Worm (Caenorhabditis elegans): ENCODE measurements around the gene ztf-18.
A peak's percentile ranks its signal among the peaks of the same experiment; 100 is the strongest.

ztf-18 gene

DNA sequence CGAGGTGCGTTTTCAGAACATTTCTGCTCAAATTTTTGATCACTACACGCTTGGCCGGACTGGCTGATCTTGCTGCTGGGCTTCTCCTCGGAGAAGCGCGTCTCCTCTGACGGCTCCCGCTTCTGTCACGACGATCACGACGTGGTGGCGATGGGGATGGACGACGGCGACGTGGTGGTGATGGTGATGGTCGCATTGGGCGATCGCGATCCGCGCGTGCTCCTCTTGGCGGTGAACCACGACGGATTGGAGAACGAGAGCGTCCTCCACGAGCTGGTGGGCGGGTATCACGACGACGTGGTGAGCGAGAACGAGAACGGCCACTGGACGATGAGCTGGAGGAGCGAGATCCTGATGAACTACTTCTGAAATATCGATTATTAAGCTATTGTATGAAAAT lies 42.1 kb downstream of the ztf-18 start:
- no peak for TF ChIP-seq scrt-1 (GFP tag; IDR thresholded peaks at IDR 0.05)
- no peak for TF ChIP-seq tbx-37 (GFP tag; conservative IDR thresholded peaks at IDR 0.05)
- TF ChIP-seq hmbx-1 (tag; optimal IDR thresholded peaks at IDR 0.05) = no peak
- no peak for TF ChIP-seq tbx-11 (GFP tag; IDR thresholded peaks at IDR 0.05)
- TF ChIP-seq tra-4 (tag; optimal IDR thresholded peaks at IDR 0.05) = no peak
- TF ChIP-seq F13C5.2 (tag; optimal IDR thresholded peaks at IDR 0.05) = no peak
- no peak for TF ChIP-seq ceh-36 (tag; optimal IDR thresholded peaks at IDR 0.05)
- no peak for TF ChIP-seq ama-1 (optimal IDR thresholded peaks at IDR 0.05)

DNA sequence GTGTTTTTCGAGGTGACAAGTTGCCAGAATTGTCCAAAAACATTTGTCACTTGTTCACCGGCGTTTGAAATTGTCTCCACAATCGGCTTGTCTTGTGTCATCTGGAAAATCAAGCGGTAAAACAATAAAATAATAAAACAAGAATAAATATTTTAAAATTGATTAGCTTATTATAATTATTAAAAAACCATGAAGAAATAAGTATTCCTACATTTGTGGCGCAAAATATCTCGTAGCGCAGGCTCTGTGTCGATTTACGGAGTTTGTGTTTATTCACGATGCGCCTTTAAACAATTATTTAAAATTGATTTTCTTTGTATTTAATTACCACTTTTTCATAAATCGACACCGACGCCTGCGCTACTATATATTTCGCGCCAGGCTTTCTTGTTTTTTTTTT lies 43.2 kb downstream of the ztf-18 start, which contains the start of gene moma-1:
TSS of gene moma-1 (minus strand) at position 101 of the 400 bp plus-strand sequence.
- TF ChIP-seq sea-1 (GFP tag; conservative IDR thresholded peaks at IDR 0.05) (no peak), flt-1 (GFP tag; IDR thresholded peaks at IDR 0.05) (no peak), hmg-4 (GFP tag; optimal IDR thresholded peaks at IDR 0.05) (no peak), tbx-11 (GFP tag; IDR thresholded peaks at IDR 0.05) (no peak), pes-1 (GFP tag; IDR thresholded peaks at IDR 0.05) (no peak), B0310.2 (tag; optimal IDR thresholded peaks at IDR 0.05) (no peak), scrt-1 (GFP tag; IDR thresholded peaks at IDR 0.05) (no peak)

DNA sequence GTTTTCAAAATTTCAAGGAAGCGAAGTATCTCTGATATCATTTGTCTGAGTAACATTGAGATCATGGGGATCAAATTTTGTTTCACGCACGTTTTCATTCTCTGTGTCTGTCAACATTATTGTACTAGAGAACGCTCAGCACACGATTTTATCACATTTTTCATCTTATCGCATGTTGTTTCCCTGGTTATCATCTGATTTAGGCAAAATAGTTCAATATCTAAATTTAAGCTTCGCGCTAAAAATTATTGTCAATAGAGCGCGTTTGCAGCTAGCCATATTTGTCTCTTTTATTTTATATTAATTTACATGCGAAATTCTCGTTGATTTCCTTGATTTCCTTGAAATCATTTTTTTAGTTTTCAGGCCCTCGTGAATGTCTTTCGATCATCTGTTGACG lies 50.0 kb downstream of the ztf-18 start, which contains the start of gene K02F3.2:
TSS of gene K02F3.2 (plus strand) at position 357 of the 400 bp plus-strand sequence.
- no peak for TF ChIP-seq tbx-37 (GFP tag; conservative IDR thresholded peaks at IDR 0.05)
- no peak for TF ChIP-seq ceh-13 (GFP tag; optimal IDR thresholded peaks at IDR 0.05)
- no peak for TF ChIP-seq B0310.2 (tag; optimal IDR thresholded peaks at IDR 0.05)
- TF ChIP-seq tbx-11 (GFP tag; IDR thresholded peaks at IDR 0.05) = no peak
- no peak for TF ChIP-seq hmbx-1 (tag; optimal IDR thresholded peaks at IDR 0.05)
- TF ChIP-seq hnd-1 (tag; optimal IDR thresholded peaks at IDR 0.05) = no peak
- TF ChIP-seq sea-1 (GFP tag; conservative IDR thresholded peaks at IDR 0.05) = no peak
- no peak for TF ChIP-seq aly-1 (tag; optimal IDR thresholded peaks at IDR 0.05)
- no peak for TF ChIP-seq ets-7 (tag; optimal IDR thresholded peaks at IDR 0.05)
- TF ChIP-seq F13C5.2 (tag; optimal IDR thresholded peaks at IDR 0.05) = no peak
- TF ChIP-seq hmg-4 (GFP tag; optimal IDR thresholded peaks at IDR 0.05) = no peak
- TF ChIP-seq flt-1 (GFP tag; IDR thresholded peaks at IDR 0.05) = no peak
- no peak for TF ChIP-seq scrt-1 (GFP tag; IDR thresholded peaks at IDR 0.05)

DNA sequence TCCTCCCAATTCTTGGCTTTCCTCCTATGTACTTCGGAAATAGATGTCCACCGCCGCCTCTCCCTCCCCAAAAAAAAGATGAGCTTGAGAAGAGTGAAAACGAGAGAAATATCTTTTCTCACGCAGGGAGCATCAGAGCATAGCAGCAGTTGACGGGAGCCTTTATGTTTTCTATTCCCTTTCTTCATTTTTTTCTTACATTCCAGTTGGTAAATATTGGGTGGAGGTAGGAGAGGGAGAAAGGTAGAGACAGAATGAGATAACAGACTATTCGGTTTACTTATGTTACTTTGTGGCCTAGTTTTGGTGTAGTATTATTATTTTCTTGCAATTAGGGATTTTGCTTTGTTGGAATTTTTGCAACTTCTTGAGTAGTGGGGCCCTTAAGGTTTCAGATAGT lies 50.9 kb downstream of the ztf-18 start:
- TF ChIP-seq F13C5.2 (tag; optimal IDR thresholded peaks at IDR 0.05) (no peak), scrt-1 (GFP tag; IDR thresholded peaks at IDR 0.05) (no peak), aly-1 (tag; optimal IDR thresholded peaks at IDR 0.05) (no peak), B0310.2 (tag; optimal IDR thresholded peaks at IDR 0.05) (no peak), ets-7 (tag; optimal IDR thresholded peaks at IDR 0.05) (no peak), pes-1 (GFP tag; IDR thresholded peaks at IDR 0.05) (no peak), ama-1 (optimal IDR thresholded peaks at IDR 0.05) (no peak), flt-1 (GFP tag; IDR thresholded peaks at IDR 0.05) (no peak), tra-4 (tag; optimal IDR thresholded peaks at IDR 0.05) (no peak), tbx-37 (GFP tag; conservative IDR thresholded peaks at IDR 0.05) (no peak), ceh-36 (tag; optimal IDR thresholded peaks at IDR 0.05) (no peak), tbx-11 (GFP tag; IDR thresholded peaks at IDR 0.05) (no peak)

DNA sequence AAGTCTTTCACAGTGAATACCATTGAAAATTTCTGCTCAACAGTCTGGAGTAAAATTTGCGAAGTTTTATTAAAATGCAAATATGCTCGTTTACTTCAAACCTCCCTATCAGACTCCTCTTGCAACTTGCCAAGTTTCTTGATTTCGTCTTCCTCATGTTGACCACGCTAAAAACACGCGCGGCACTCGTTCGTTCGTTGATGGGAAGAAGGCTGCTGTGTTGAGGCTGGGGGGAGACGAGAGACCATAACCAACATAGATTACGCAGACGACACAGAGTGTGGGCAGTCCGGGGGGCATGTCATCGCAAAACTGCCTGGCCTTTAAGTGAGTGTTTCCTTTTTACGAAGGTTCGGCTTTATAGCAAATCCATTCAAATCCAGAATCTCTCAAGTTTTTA lies 51.5 kb downstream of the ztf-18 start:
- TF ChIP-seq F13C5.2 (tag; optimal IDR thresholded peaks at IDR 0.05) = no peak
- no peak for TF ChIP-seq ets-7 (tag; optimal IDR thresholded peaks at IDR 0.05)
- TF ChIP-seq hmbx-1 (tag; optimal IDR thresholded peaks at IDR 0.05) = no peak
- TF ChIP-seq aly-1 (tag; optimal IDR thresholded peaks at IDR 0.05) = no peak
- TF ChIP-seq tra-4 (tag; optimal IDR thresholded peaks at IDR 0.05) = no peak
- no peak for TF ChIP-seq ama-1 (optimal IDR thresholded peaks at IDR 0.05)
- TF ChIP-seq hmg-4 (GFP tag; optimal IDR thresholded peaks at IDR 0.05) = peak; percentile 23

DNA sequence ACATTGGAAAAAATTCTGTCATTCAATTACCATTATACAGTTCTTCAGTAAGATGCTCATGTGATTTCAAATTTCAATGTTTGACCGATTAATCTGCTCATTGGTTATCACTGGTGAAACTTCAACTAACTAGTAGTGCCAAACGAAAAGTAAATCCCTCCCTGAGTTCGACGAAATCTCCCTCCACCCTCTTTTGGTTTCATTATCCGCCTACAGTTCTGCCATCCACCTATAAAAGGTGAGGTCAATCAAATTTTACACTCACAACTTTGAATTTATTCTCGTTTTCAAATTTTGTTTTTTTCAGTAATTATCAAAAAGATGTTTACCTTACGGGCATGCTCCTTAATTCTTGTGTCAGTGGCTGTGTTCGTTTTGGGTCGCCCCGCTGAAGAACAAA lies 52.9 kb downstream of the ztf-18 start, which contains the start of gene far-8:
TSS of gene far-8 (plus strand) at position 301 of the 400 bp plus-strand sequence.
- no peak for TF ChIP-seq ama-1 (optimal IDR thresholded peaks at IDR 0.05)
- no peak for TF ChIP-seq sea-1 (GFP tag; conservative IDR thresholded peaks at IDR 0.05)
- TF ChIP-seq hmbx-1 (tag; optimal IDR thresholded peaks at IDR 0.05) = no peak
- TF ChIP-seq ceh-36 (tag; optimal IDR thresholded peaks at IDR 0.05) = no peak
- no peak for TF ChIP-seq ceh-13 (GFP tag; optimal IDR thresholded peaks at IDR 0.05)
- no peak for TF ChIP-seq ets-7 (tag; optimal IDR thresholded peaks at IDR 0.05)
- TF ChIP-seq scrt-1 (GFP tag; IDR thresholded peaks at IDR 0.05) = no peak
- TF ChIP-seq flt-1 (GFP tag; IDR thresholded peaks at IDR 0.05) = no peak
- TF ChIP-seq F13C5.2 (tag; optimal IDR thresholded peaks at IDR 0.05) = no peak
- TF ChIP-seq pes-1 (GFP tag; IDR thresholded peaks at IDR 0.05) = no peak
- no peak for TF ChIP-seq tbx-11 (GFP tag; IDR thresholded peaks at IDR 0.05)
- TF ChIP-seq B0310.2 (tag; optimal IDR thresholded peaks at IDR 0.05) = no peak
- no peak for TF ChIP-seq hnd-1 (tag; optimal IDR thresholded peaks at IDR 0.05)
- TF ChIP-seq tra-4 (tag; optimal IDR thresholded peaks at IDR 0.05) = no peak
- no peak for TF ChIP-seq aly-1 (tag; optimal IDR thresholded peaks at IDR 0.05)
- TF ChIP-seq tbx-37 (GFP tag; conservative IDR thresholded peaks at IDR 0.05) = no peak
- TF ChIP-seq hmg-4 (GFP tag; optimal IDR thresholded peaks at IDR 0.05) = no peak

All from whole organism, early embryonic.